Fruit fly (Drosophila melanogaster) S2 (cell line): ENCODE measurements around the gene CG1239.

Experiments used
- CG8478 ChIP-seq: fragments of >200 bp; optimal IDR thresholded peaks from 2 replicates; lab custom pipeline; 2018
- CTCF ChIP-seq, 2 experiments: fragments of >200 bp; optimal IDR thresholded peaks; 2 replicates each; lab custom pipeline; 2018

- TF ChIP-seq CG8478 (lab: Kevin White, UChicago) = no peak
- TF ChIP-seq CTCF (optimal IDR thresholded peaks at IDR 0.05; lab: Kevin White, UChicago) = no peak
Observed at dm6 chr3R:5694461-5694860, 38.9 kb upstream of the CG1239 start.
